Worm (Caenorhabditis elegans) whole organism, L4 larva: ENCODE data around the gene mrpl-11.

Experiments
- D1046.2 ChIP-seq: fragments of 200-800 bp; sonication (Bioruptor generic); IDR thresholded peaks from 2 replicates; pipeline ENCODE4 v1.3.6; 2022; ENCODE audit warnings: missing genetic modification characterization, missing compliant biosample characterization
- ama-1 ChIP-seq: fragments of 150-350 bp; optimal IDR thresholded peaks from 2 replicates; lab custom pipeline; 2014; ENCODE audit warnings: inconsistent platforms, mixed read lengths
- egl-27 ChIP-seq: sonication (generic microtip); optimal IDR thresholded peaks from 3 replicates; lab custom pipeline; 2017; ENCODE audit warnings: missing biosample characterization, missing genetic modification reagents, missing genetic modification characterization
- lin-13 ChIP-seq: fragments of 150-350 bp; optimal IDR thresholded peaks from 2 replicates; lab custom pipeline; 2014; ENCODE audit warnings: missing biosample characterization, missing genetic modification reagents, missing genetic modification characterization
- lir-3 ChIP-seq: sonication (generic microtip); optimal IDR thresholded peaks from 2 replicates; lab custom pipeline; 2016; ENCODE audit warnings: mild to moderate bottlenecking, missing genetic modification characterization, missing compliant biosample characterization
- mep-1 ChIP-seq: fragments of 150-350 bp; sonication (generic microtip); optimal IDR thresholded peaks from 3 replicates; lab custom pipeline; 2014; ENCODE audit warnings: missing biosample characterization, missing genetic modification characterization
- nhr-10 ChIP-seq: fragments of 150-350 bp; optimal IDR thresholded peaks from 2 replicates; lab custom pipeline; 2014; ENCODE audit warnings: missing biosample characterization, missing genetic modification characterization
- snpc-1.2 ChIP-seq: fragments of 200-800 bp; sonication (Bioruptor generic); IDR thresholded peaks from 2 replicates; pipeline ENCODE4 v1.3.6; 2022; ENCODE audit warnings: missing genetic modification reagents, missing genetic modification characterization, missing compliant biosample characterization

- TF ChIP-seq egl-27: no peak
- no peak for TF ChIP-seq D1046.2 (GFP tag; lab: Robert Waterston, UW)
- TF ChIP-seq mep-1: no peak
- no peak for TF ChIP-seq ama-1 (lab: Kevin White, UChicago)
- no peak for TF ChIP-seq nhr-10
- TF ChIP-seq lin-13: no peak
- TF ChIP-seq lir-3: no peak
- TF ChIP-seq snpc-1.2 (GFP tag; lab: Robert Waterston, UW): no peak
These were observed 47.6 kb downstream of the mrpl-11 start for ce11 chrIII:8765030-8765429.
